Worm (Caenorhabditis elegans): Measurements from ENCODE around the gene F36A4.3.
A peak's percentile ranks its signal among the peaks of the same experiment; 100 is the strongest.

F36A4.3 gene

ce11 chrIV:4254989-4255582 is 14.3 kb upstream of the F36A4.3 start:
- TF ChIP-seq set-16 (GFP tag; IDR thresholded peaks at IDR 0.05) (peak; percentile 77), spr-1 (tag; optimal IDR thresholded peaks at IDR 0.05) (no peak)

DNA sequence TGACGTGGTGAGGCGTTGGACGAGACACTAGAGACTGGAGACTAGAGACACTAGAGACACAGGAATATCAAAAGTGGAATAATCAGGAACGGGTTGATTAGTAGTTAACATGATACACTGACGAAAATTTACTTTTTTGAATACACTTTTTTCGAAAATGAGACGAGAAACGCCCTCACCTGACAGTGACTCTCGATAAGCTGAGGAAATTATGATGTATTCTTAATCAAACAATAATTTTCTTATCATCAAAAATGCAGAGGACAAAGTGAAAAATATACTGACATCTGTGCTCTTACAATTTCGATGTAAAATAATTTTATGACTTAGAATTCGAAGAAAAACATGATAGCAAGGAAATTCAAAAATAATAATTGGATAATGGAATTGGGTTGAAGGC is 10.0 kb upstream of the F36A4.3 start:
- no peak for TF ChIP-seq ceh-82 (tag; optimal IDR thresholded peaks at IDR 0.05)
- peak; percentile 74 for TF ChIP-seq pqm-1 (tag; optimal IDR thresholded peaks at IDR 0.05)
- TF ChIP-seq unc-62 (GFP tag; optimal IDR thresholded peaks at IDR 0.05 in 1 of 2): peak in 1 of 2 experiments; percentile 70
- TF ChIP-seq unc-62 (tag; optimal IDR thresholded peaks at IDR 0.05): no peak
- TF ChIP-seq dmd-8 (GFP tag; IDR thresholded peaks at IDR 0.05): no peak
- TF ChIP-seq hlh-11 (tag; optimal IDR thresholded peaks at IDR 0.05): peak; percentile 19
- TF ChIP-seq nhr-28 (tag; optimal IDR thresholded peaks at IDR 0.05): peak; percentile 45
- peak; percentile 58 for TF ChIP-seq dmd-6 (GFP tag; IDR thresholded peaks at IDR 0.05)

ce11 chrIV:4262993-4263392 is 6.4 kb upstream of the F36A4.3 start, which contains the start of gene col-33:
col-33 (plus strand) TSS chrIV:4263293.
- TF ChIP-seq dmd-9 (GFP tag; IDR thresholded peaks at IDR 0.05) (no peak), saeg-2 (GFP tag; IDR thresholded peaks at IDR 0.05) (no peak), egl-27 (tag; optimal IDR thresholded peaks at IDR 0.05) (no peak), daf-12 (tag; optimal IDR thresholded peaks at IDR 0.05) (no peak), nhr-10 (tag; optimal IDR thresholded peaks at IDR 0.05) (no peak), cey-2 (tag; optimal IDR thresholded peaks at IDR 0.05; ENCODE audit: borderline replicate concordance, insufficient read depth) (no peak), sdz-12 (GFP tag; optimal IDR thresholded peaks at IDR 0.05) (no peak), F26F4.8 (GFP tag; conservative IDR thresholded peaks at IDR 0.05) (no peak), ztf-11 (tag; optimal IDR thresholded peaks at IDR 0.05) (no peak), nhr-76 (tag; optimal IDR thresholded peaks at IDR 0.05) (no peak), php-3 (GFP tag; IDR thresholded peaks at IDR 0.05) (no peak), ceh-20 (GFP tag; IDR thresholded peaks at IDR 0.05) (no peak), lin-1 (GFP tag; IDR thresholded peaks at IDR 0.05) (no peak), attf-4 (tag; optimal IDR thresholded peaks at IDR 0.05) (no peak), zfp-2 (tag; optimal IDR thresholded peaks at IDR 0.05) (no peak), Y5F2A.4 (GFP tag; optimal IDR thresholded peaks at IDR 0.05) (no peak)

- no peak for TF ChIP-seq dmd-6 (GFP tag; IDR thresholded peaks at IDR 0.05)
- TF ChIP-seq ztf-7 (tag; optimal IDR thresholded peaks at IDR 0.05): no peak
- TF ChIP-seq php-3 (GFP tag; IDR thresholded peaks at IDR 0.05): 0 out of 2 replicates have a peak, but pooled peaks have one; percentile 24
- no peak for TF ChIP-seq zip-11 (GFP tag; IDR thresholded peaks at IDR 0.05)
- no peak for TF ChIP-seq lsy-2 (tag; optimal IDR thresholded peaks at IDR 0.05)
- TF ChIP-seq madf-5 (GFP tag; IDR thresholded peaks at IDR 0.05): no peak
- TF ChIP-seq ceh-44 (GFP tag; IDR thresholded peaks at IDR 0.05): no peak
- TF ChIP-seq set-16 (GFP tag; IDR thresholded peaks at IDR 0.05): peak; percentile 98
- no peak for TF ChIP-seq lin-38 (GFP tag; IDR thresholded peaks at IDR 0.05)
- TF ChIP-seq egl-43 (GFP tag; IDR thresholded peaks at IDR 0.05): no peak
- peak; percentile 55; the same call in 1 of the 2 replicates for TF ChIP-seq pha-4 (GFP tag; IDR thresholded peaks at IDR 0.05)
- no peak for TF ChIP-seq pha-4 (tag; optimal IDR thresholded peaks at IDR 0.05)
Observed at ce11 chrIV:4264649-4265048, 4.8 kb upstream of the F36A4.3 start.

- TF ChIP-seq saeg-2 (GFP tag; IDR thresholded peaks at IDR 0.05): no peak
- no peak for TF ChIP-seq F10B5.3 (tag; optimal IDR thresholded peaks at IDR 0.05)
- TF ChIP-seq T26A8.4 (GFP tag; IDR thresholded peaks at IDR 0.05): no peak
- no peak for TF ChIP-seq nhr-6 (tag; optimal IDR thresholded peaks at IDR 0.05)
Observed at ce11 chrIV:4265224-4265623, 4.2 kb upstream of the F36A4.3 start, which contains the start of gene F36A4.5. F36A4.5 (plus strand) TSS chrIV:4265524.
